Fruit fly (Drosophila melanogaster) whole organism, prepupa: ENCODE measurements around the gene CG3156.
A peak's percentile ranks its signal among the peaks of the same experiment; 100 is the strongest.

Source experiments
- CG11762 ChIP-seq: fragments of 200-800 bp; sonication (Bioruptor generic); optimal IDR thresholded peaks from 3 replicates; lab custom pipeline; 2016; ENCODE audit warnings: missing biosample characterization, missing genetic modification characterization; ENCODE audit not compliant: insufficient read depth
- CG15336 ChIP-seq: fragments of 200-800 bp; sonication (Bioruptor generic); IDR thresholded peaks from 2 replicates; pipeline ENCODE4 v1.3.6; 2022; ENCODE audit warnings: missing biosample characterization, missing genetic modification characterization
- CG1621 ChIP-seq: fragments of 200-800 bp; sonication (Bioruptor generic); optimal IDR thresholded peaks from 3 replicates; lab custom pipeline; 2018; ENCODE audit warnings: missing biosample characterization, mild to moderate bottlenecking, missing genetic modification characterization
- CG3032 ChIP-seq: fragments of 200-800 bp; optimal IDR thresholded peaks from 2 replicates; lab custom pipeline; 2019; ENCODE audit warnings: missing biosample characterization, mild to moderate bottlenecking, missing genetic modification characterization, moderate library complexity
- CG31627 ChIP-seq: fragments of 200-800 bp; sonication (Bioruptor generic); optimal IDR thresholded peaks from 3 replicates; lab custom pipeline; 2016; ENCODE audit warnings: missing biosample characterization, missing genetic modification characterization
- CG32006 ChIP-seq: fragments of 200-800 bp; sonication (Bioruptor generic); optimal IDR thresholded peaks from 3 replicates; lab custom pipeline; 2017; ENCODE audit warnings: missing biosample characterization, mild to moderate bottlenecking, missing genetic modification characterization
- CG6276 ChIP-seq: fragments of 200-800 bp; sonication (Bioruptor generic); optimal IDR thresholded peaks from 2 replicates; lab custom pipeline; 2017; ENCODE audit warnings: missing biosample characterization, mild to moderate bottlenecking, missing genetic modification characterization
- CG6808 ChIP-seq: fragments of 200-800 bp; sonication (Bioruptor generic); optimal IDR thresholded peaks from 3 replicates; lab custom pipeline; 2017; ENCODE audit warnings: missing biosample characterization, missing genetic modification characterization, mild to moderate bottlenecking, moderate library complexity, missing genetic modification reagents
- CG6854 ChIP-seq: fragments of 200-800 bp; sonication (Bioruptor generic); optimal IDR thresholded peaks from 2 replicates; lab custom pipeline; 2017; ENCODE audit warnings: missing biosample characterization, mild to moderate bottlenecking, missing genetic modification characterization
- CG8119 ChIP-seq: fragments of 200-800 bp; sonication (Bioruptor generic); IDR thresholded peaks from 3 replicates; pipeline ENCODE4 v1.3.6; 2022; ENCODE audit warnings: missing biosample characterization, missing genetic modification characterization
- CG9139 ChIP-seq: fragments of 200-800 bp; sonication (Bioruptor generic); optimal IDR thresholded peaks from 3 replicates; lab custom pipeline; 2017; ENCODE audit warnings: missing biosample characterization, mild to moderate bottlenecking, missing genetic modification characterization
- Eip78C ChIP-seq: fragments of 200-800 bp; sonication (Bioruptor generic); peaks from one replicate; lab custom pipeline; 2016; ENCODE audit warnings: missing biosample characterization, missing genetic modification characterization
- Gug ChIP-seq: fragments of 200-800 bp; sonication (Bioruptor generic); IDR thresholded peaks from 2 replicates; pipeline ENCODE4 v1.3.6; 2022; ENCODE audit warnings: missing biosample characterization, missing genetic modification characterization
- Hr38 ChIP-seq: sonication (Bioruptor generic); optimal IDR thresholded peaks from 2 replicates; lab custom pipeline; 2016; ENCODE audit warnings: missing biosample characterization, missing genetic modification characterization
- Met ChIP-seq: fragments of 200-800 bp; sonication (Bioruptor generic); optimal IDR thresholded peaks from 3 replicates; lab custom pipeline; 2016; ENCODE audit warnings: missing biosample characterization, missing genetic modification characterization
- Smox ChIP-seq: fragments of 200-800 bp; sonication (Bioruptor generic); optimal IDR thresholded peaks from 3 replicates; lab custom pipeline; 2016; ENCODE audit warnings: missing biosample characterization, missing genetic modification characterization
- Sox102F ChIP-seq: fragments of 200-800 bp; sonication (Bioruptor generic); optimal IDR thresholded peaks from 2 replicates; lab custom pipeline; 2016; ENCODE audit warnings: missing biosample characterization, mild to moderate bottlenecking, missing genetic modification characterization
- Sox14 ChIP-seq: fragments of 200-800 bp; sonication (Bioruptor generic); optimal IDR thresholded peaks from 3 replicates; lab custom pipeline; 2016; ENCODE audit warnings: missing biosample characterization, missing genetic modification characterization
- acj6 ChIP-seq: fragments of 200-800 bp; sonication (Bioruptor generic); optimal IDR thresholded peaks from 3 replicates; lab custom pipeline; 2016; ENCODE audit warnings: missing biosample characterization, missing genetic modification characterization
- eg ChIP-seq: fragments of 200-800 bp; sonication (Bioruptor generic); IDR thresholded peaks from 3 replicates; pipeline ENCODE4 v1.3.6; 2022; ENCODE audit warnings: missing biosample characterization, missing genetic modification characterization
- fd59A ChIP-seq: fragments of 200-800 bp; sonication (Bioruptor generic); optimal IDR thresholded peaks from 2 replicates; lab custom pipeline; 2017; ENCODE audit warnings: missing biosample characterization, mild to moderate bottlenecking, missing genetic modification characterization, missing genetic modification reagents
- fkh ChIP-seq: fragments of 200-800 bp; sonication (Bioruptor generic); optimal IDR thresholded peaks from 3 replicates; lab custom pipeline; 2017; ENCODE audit warnings: missing biosample characterization, mild to moderate bottlenecking, missing genetic modification characterization, moderate library complexity
- lz ChIP-seq: fragments of 200-800 bp; sonication (Bioruptor generic); optimal IDR thresholded peaks from 3 replicates; lab custom pipeline; 2016; ENCODE audit warnings: missing biosample characterization, missing genetic modification characterization
- spab ChIP-seq: fragments of 200-800 bp; sonication (Bioruptor generic); optimal IDR thresholded peaks from 2 replicates; lab custom pipeline; 2017; ENCODE audit warnings: missing biosample characterization, mild to moderate bottlenecking, missing genetic modification characterization, missing genetic modification reagents
- vri ChIP-seq: fragments of 200-800 bp; sonication (Bioruptor generic); optimal IDR thresholded peaks from 3 replicates; lab custom pipeline; 2016; ENCODE audit warnings: missing biosample characterization, mild to moderate bottlenecking, missing genetic modification characterization

Gene CG3156

DNA sequence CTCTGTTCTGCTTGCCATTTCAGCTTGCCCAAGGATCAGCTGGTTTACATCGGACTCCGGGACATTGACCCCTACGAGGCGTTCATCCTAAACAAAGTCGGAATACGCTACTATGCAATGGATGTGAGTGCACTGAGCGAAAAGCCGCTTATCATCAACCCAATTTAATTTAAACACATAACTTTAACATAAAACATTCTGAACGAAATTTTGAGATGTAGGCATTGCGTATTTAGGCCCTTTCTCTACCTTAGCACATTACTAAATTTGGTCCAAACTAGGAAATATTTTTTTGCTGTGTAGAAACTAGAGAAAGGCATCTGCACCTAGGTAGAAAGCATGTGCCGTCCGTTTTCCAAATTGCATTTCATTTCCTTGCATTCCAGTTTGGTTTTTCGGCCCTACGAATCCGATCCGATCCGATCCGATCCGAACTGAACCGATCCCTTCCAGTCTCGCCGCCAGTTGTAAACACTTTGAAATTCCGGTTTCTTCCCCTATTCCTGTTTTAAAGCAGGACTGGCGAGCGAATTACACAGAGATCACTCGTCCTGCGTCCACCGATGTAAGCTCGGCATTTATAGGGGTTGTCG, 38.9 kb downstream of the CG3156 start:
- TF ChIP-seq Eip78C (GFP tag; lab: Kevin White, UChicago) (peak; percentile 47), lz (GFP tag; lab: Kevin White, UChicago) (no peak), fkh (GFP tag; lab: Kevin White, UChicago) (no peak)

DNA sequence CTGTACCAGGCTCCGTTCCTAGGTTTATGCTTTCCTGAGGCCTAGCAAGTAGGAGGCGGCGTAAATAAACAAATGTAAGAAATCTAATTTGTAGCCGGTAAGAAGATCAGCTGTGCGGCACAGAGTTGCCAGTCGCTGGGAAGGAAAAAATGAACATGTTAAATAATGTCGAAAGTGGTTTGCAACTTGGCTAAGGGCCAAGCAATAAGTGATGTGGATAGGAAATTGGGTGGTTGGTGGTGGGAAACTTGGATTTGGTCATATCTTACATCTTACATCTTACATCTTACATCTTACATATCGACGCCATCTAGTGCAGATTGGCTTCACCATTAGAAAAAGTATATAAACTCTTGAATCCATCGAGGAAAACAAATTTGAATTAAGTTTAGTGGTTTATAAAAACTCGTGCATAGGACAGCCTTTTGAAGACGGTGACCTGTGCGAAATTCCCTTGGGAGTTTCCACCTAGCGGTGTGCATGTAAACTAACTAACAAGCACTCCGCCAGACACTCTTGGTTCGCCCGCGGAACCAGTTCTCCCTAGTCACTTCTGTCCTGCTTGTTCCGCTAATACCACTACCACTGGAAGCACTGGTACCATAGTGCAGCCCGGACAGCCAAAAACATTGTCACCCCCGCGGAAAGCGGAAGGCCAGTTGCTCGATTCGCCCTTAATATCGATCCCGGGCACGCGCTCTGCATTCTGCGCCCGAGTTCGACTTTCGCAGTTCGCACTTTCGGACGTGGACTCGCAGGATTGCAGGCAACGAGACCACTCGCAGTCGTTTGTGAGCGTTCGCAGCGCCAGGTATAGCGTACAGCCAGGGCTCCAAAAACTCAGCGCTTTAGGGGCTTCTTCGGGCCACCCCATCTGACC, 42.3 kb downstream of the CG3156 start, which contains the start of the genes CG4293 and Appl:
Gene CG4293, minus strand, starts transcription at position 568 of the 880 bp plus-strand sequence.
Gene Appl, plus strand, starts transcription at position 778 of the 880 bp plus-strand sequence.
- TF ChIP-seq fkh (GFP tag; lab: Kevin White, UChicago) (no peak), CG6854 (GFP tag; lab: Kevin White, UChicago) (no peak), CG9139 (GFP tag; lab: Kevin White, UChicago) (no peak), CG6808 (peak; percentile 40), Sox102F (GFP tag; lab: Kevin White, UChicago) (no peak), CG31627 (GFP tag; lab: Kevin White, UChicago) (no peak), CG6276 (GFP tag; lab: Kevin White, UChicago) (no peak), Smox (no peak), CG3032 (tag; lab: Kevin White, UChicago) (no peak), CG15336 (GFP tag; lab: Robert Waterston, UW) (no peak), Gug (GFP tag; lab: Robert Waterston, UW) (no peak), CG32006 (GFP tag; lab: Kevin White, UChicago) (no peak), CG11762 (no peak), vri (GFP tag; lab: Kevin White, UChicago) (no peak), CG1621 (tag; lab: Kevin White, UChicago) (no peak), Met (no peak), fd59A (GFP tag; lab: Kevin White, UChicago) (no peak), Hr38 (GFP tag; lab: Kevin White, UChicago) (no peak), CG8119 (GFP tag; lab: Robert Waterston, UW) (no peak), eg (GFP tag; lab: Robert Waterston, UW) (0 out of 3 replicates have a peak, but pooled peaks have one; percentile 30), spab (GFP tag; lab: Kevin White, UChicago) (no peak), Eip78C (GFP tag; lab: Kevin White, UChicago) (peak; percentile 40), acj6 (GFP tag; lab: Kevin White, UChicago) (no peak), Sox14 (GFP tag; lab: Kevin White, UChicago) (no peak)
- TF ChIP-seq, all 60 proteins: peak for 3
